Worm (Caenorhabditis elegans): Measurements from ENCODE around the gene C25A6.1.

ce11 chrV:5453615-5454014 lies 45.3 kb downstream of the C25A6.1 start, which contains the start of gene glc-3:
- no peak for TF ChIP-seq swsn-7 (tag; optimal IDR thresholded peaks at IDR 0.05)
- no peak for TF ChIP-seq nhr-90 (tag; optimal IDR thresholded peaks at IDR 0.05; ENCODE audit: poor library complexity)
- TF ChIP-seq hlh-17 (GFP tag; optimal IDR thresholded peaks at IDR 0.05; ENCODE audit: borderline replicate concordance) = no peak
